Worm (Caenorhabditis elegans) whole organism, L4 larva: ENCODE data around the gene tsn-1.

Experiments
- ctbp-1 ChIP-seq: fragments of 200-800 bp; sonication (Bioruptor generic); IDR thresholded peaks from 2 replicates; pipeline ENCODE4 v1.3.6; 2022; ENCODE audit warnings: missing genetic modification reagents, missing genetic modification characterization, missing compliant biosample characterization
- dmd-6 ChIP-seq: fragments of 200-800 bp; sonication (Bioruptor generic); IDR thresholded peaks from 2 replicates; pipeline ENCODE4 v1.3.6; 2022; ENCODE audit warnings: missing genetic modification reagents, missing genetic modification characterization, missing compliant biosample characterization
- dmd-8 ChIP-seq: fragments of 200-800 bp; sonication (Bioruptor generic); IDR thresholded peaks from 2 replicates; pipeline ENCODE4 v1.3.6; 2022; ENCODE audit warnings: missing genetic modification characterization, missing compliant biosample characterization
- fkh-10 ChIP-seq: fragments of 150-350 bp; optimal IDR thresholded peaks from 2 replicates; lab custom pipeline; 2014; ENCODE audit warnings: missing biosample characterization, missing genetic modification reagents, missing genetic modification characterization
- hif-1 ChIP-seq, 2 experiments: sonication (generic microtip); optimal IDR thresholded peaks; 2 replicates each; lab custom pipeline; 2016 to 2017; ENCODE audit warnings: missing compliant biosample characterization in 2 of 2, missing genetic modification characterization in 2 of 2, missing genetic modification reagents in 2 of 2, missing genotype in 2 of 2, mild to moderate bottlenecking in 1 of 2
- lin-1 ChIP-seq: fragments of 200-800 bp; sonication (Bioruptor generic); IDR thresholded peaks from 2 replicates; pipeline ENCODE4 v1.3.6; 2022; ENCODE audit warnings: missing genetic modification reagents, missing genetic modification characterization, missing compliant biosample characterization
- lir-3 ChIP-seq: sonication (generic microtip); optimal IDR thresholded peaks from 2 replicates; lab custom pipeline; 2016; ENCODE audit warnings: mild to moderate bottlenecking, missing genetic modification characterization, missing compliant biosample characterization
- lsy-2 ChIP-seq, 2 experiments: fragments of 150-350 bp in 1 of 2; sonication (generic microtip) in 1 of 2; optimal IDR thresholded peaks; 2 replicates each; lab custom pipeline; 2014 to 2017; ENCODE audit warnings: missing biosample characterization in 2 of 2, missing genetic modification characterization in 2 of 2
- nhr-10 ChIP-seq: fragments of 150-350 bp; optimal IDR thresholded peaks from 2 replicates; lab custom pipeline; 2014; ENCODE audit warnings: missing biosample characterization, missing genetic modification characterization
- nhr-237 ChIP-seq: sonication (generic microtip); optimal IDR thresholded peaks from 2 replicates; lab custom pipeline; 2017; ENCODE audit warnings: missing biosample characterization, missing genetic modification characterization
- nhr-25 ChIP-seq: sonication (generic microtip); optimal IDR thresholded peaks from 2 replicates; lab custom pipeline; 2017; ENCODE audit warnings: missing genetic modification characterization, mild to moderate bottlenecking, missing compliant biosample characterization, antibody characterized with exemption, moderate library complexity, borderline replicate concordance; ENCODE audit not compliant: insufficient read depth
- snpc-1.2 ChIP-seq: fragments of 200-800 bp; sonication (Bioruptor generic); IDR thresholded peaks from 2 replicates; pipeline ENCODE4 v1.3.6; 2022; ENCODE audit warnings: missing genetic modification reagents, missing genetic modification characterization, missing compliant biosample characterization
- zag-1 ChIP-seq: fragments of 150-350 bp; optimal IDR thresholded peaks from 2 replicates; lab custom pipeline; 2014; ENCODE audit warnings: missing biosample characterization, missing genetic modification characterization

- TF ChIP-seq hif-1 (tag; optimal IDR thresholded peaks at IDR 0.05; lab: Kevin White, UChicago) = peak in 1 of 2 experiments; percentile 22
- no peak for TF ChIP-seq nhr-10
- TF ChIP-seq nhr-25 (tag; lab: Kevin White, UChicago) = peak; percentile 27
- TF ChIP-seq zag-1 (tag; lab: Kevin White, UChicago) = no peak
- TF ChIP-seq lin-1 (GFP tag; lab: Robert Waterston, UW) = no peak
- TF ChIP-seq snpc-1.2 = no peak
- TF ChIP-seq nhr-237 = no peak
- TF ChIP-seq fkh-10 = no peak
- TF ChIP-seq lsy-2 (tag; optimal IDR thresholded peaks at IDR 0.05; lab: Kevin White, UChicago) = peak; percentile 94 to 99
- TF ChIP-seq dmd-8 (GFP tag; lab: Robert Waterston, UW) = no peak
- TF ChIP-seq dmd-6 (GFP tag; lab: Robert Waterston, UW) = no peak
- TF ChIP-seq ctbp-1 (GFP tag; lab: Robert Waterston, UW) = no peak
- TF ChIP-seq lir-3 (tag; lab: Kevin White, UChicago) = no peak
Observed at ce11 chrII:4698266-4698771, 8.3 kb upstream of the tsn-1 start, which contains the start of the genes rpn-5 and scc-1.
